Worm (Caenorhabditis elegans): ENCODE measurements around the gene B0280.17.

DNA sequence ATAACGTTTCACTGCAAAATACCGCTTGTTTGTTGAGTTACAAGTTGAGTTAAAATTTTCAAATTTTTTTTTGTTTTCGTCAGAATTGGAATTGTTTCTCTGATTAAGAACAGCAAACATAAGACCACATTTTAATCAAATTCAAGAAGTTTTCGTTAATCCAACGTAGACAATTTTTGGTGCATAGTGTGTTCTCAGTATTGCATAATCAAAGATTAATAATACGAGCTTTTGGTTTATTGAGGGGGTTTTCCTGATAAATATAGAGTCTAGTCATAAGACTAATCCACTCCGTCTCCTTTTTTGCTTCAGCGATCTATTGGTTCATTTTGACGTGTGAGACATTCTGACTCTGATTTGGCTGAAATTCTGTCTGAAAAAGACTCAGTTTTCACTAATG lies 40.8 kb downstream of the B0280.17 start, which contains the start of gene nhr-9:
- no peak for TF ChIP-seq hlh-8 (tag; optimal IDR thresholded peaks at IDR 0.05)
- no peak for TF ChIP-seq pat-9 (tag; optimal IDR thresholded peaks at IDR 0.05)
- no peak for TF ChIP-seq sox-2 (GFP tag; IDR thresholded peaks at IDR 0.05)
- TF ChIP-seq nhr-11 (tag; optimal IDR thresholded peaks at IDR 0.05) = no peak
- no peak for TF ChIP-seq pax-1 (tag; optimal IDR thresholded peaks at IDR 0.05)
- TF ChIP-seq unc-55 (GFP tag; optimal IDR thresholded peaks at IDR 0.05) = no peak
- no peak for TF ChIP-seq rnt-1 (tag; optimal IDR thresholded peaks at IDR 0.05)
- no peak for TF ChIP-seq nhr-232 (tag; optimal IDR thresholded peaks at IDR 0.05)
- no peak for TF ChIP-seq sox-4 (tag; optimal IDR thresholded peaks at IDR 0.05)
- TF ChIP-seq tbx-7 (tag; optimal IDR thresholded peaks at IDR 0.05) = no peak
- TF ChIP-seq dve-1 (tag; optimal IDR thresholded peaks at IDR 0.05) = no peak
- no peak for TF ChIP-seq fkh-10 (GFP tag; optimal IDR thresholded peaks at IDR 0.05)
